Worm (Caenorhabditis elegans): Measurements from ENCODE around the gene clec-254.

clec-254 gene

ce11 chrV:18710045-18710490 is 44.2 kb downstream of the clec-254 start:
- peak; percentile 71; the same call in 1 of the 2 replicates for TF ChIP-seq tab-1 (GFP tag; IDR thresholded peaks at IDR 0.05)
- no peak for TF ChIP-seq ztf-29 (GFP tag; IDR thresholded peaks at IDR 0.05)
- no peak for TF ChIP-seq med-1 (GFP tag; optimal IDR thresholded peaks at IDR 0.05; ENCODE audit: insufficient read depth)
- TF ChIP-seq cog-1 (tag; optimal IDR thresholded peaks at IDR 0.05): peak; percentile 84

DNA sequence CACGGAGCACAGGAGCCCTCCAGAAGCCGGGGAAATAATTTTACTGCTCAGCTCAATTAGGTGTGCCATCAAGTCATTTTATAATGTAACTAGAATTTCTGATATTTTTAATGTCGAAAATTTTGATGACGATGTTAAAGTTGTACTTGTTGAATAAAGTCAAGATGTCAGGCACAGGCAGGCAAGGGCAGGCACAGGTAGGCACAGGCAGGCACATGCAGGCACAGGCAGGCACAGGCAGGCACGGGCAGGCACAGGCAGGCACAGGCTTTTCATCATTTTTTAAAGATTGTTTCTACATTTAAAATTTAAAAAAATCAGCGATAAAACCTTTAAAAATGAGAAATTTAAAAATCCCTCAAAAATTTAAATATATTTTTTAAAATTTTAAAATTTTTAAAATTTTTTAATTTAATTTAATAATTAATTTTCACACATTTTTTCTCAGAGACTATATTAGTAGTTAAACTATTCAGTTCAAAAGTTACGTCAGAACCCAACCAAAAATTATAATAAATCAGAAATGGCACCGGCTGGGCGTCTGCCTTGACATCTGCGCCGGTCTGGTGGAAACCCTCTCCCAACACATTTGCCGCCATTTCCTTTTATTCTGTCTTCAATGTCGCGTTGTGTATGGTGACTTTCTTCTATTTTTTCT is 44.9 kb downstream of the clec-254 start, which contains the start of gene Y17D7C.6:
TSS of gene Y17D7C.6 (plus strand) at position 608 of the 658 bp plus-strand sequence.
- TF ChIP-seq T22C8.4 (GFP tag; IDR thresholded peaks at IDR 0.05) (no peak; the same call in 1 of the 2 replicates), ref-1 (GFP tag; conservative IDR thresholded peaks at IDR 0.05) (no peak), ztf-29 (GFP tag; IDR thresholded peaks at IDR 0.05) (no peak), cog-1 (tag; optimal IDR thresholded peaks at IDR 0.05) (no peak), tab-1 (GFP tag; IDR thresholded peaks at IDR 0.05) (no peak), klf-2 (GFP tag; conservative IDR thresholded peaks at IDR 0.05) (no peak), med-1 (GFP tag; optimal IDR thresholded peaks at IDR 0.05; ENCODE audit: insufficient read depth) (no peak), flt-1 (GFP tag; IDR thresholded peaks at IDR 0.05) (no peak), ztf-23 (GFP tag; IDR thresholded peaks at IDR 0.05) (no peak)

ce11 chrV:18708015-18708414 is 46.2 kb downstream of the clec-254 start:
- TF ChIP-seq T22C8.4 (GFP tag; IDR thresholded peaks at IDR 0.05) (no peak), tab-1 (GFP tag; IDR thresholded peaks at IDR 0.05) (no peak), ztf-23 (GFP tag; IDR thresholded peaks at IDR 0.05) (no peak), klf-2 (GFP tag; conservative IDR thresholded peaks at IDR 0.05) (no peak), cog-1 (tag; optimal IDR thresholded peaks at IDR 0.05) (no peak), ztf-29 (GFP tag; IDR thresholded peaks at IDR 0.05) (no peak), ref-1 (GFP tag; conservative IDR thresholded peaks at IDR 0.05) (no peak), med-1 (GFP tag; optimal IDR thresholded peaks at IDR 0.05; ENCODE audit: insufficient read depth) (no peak), flt-1 (GFP tag; IDR thresholded peaks at IDR 0.05) (no peak)

DNA sequence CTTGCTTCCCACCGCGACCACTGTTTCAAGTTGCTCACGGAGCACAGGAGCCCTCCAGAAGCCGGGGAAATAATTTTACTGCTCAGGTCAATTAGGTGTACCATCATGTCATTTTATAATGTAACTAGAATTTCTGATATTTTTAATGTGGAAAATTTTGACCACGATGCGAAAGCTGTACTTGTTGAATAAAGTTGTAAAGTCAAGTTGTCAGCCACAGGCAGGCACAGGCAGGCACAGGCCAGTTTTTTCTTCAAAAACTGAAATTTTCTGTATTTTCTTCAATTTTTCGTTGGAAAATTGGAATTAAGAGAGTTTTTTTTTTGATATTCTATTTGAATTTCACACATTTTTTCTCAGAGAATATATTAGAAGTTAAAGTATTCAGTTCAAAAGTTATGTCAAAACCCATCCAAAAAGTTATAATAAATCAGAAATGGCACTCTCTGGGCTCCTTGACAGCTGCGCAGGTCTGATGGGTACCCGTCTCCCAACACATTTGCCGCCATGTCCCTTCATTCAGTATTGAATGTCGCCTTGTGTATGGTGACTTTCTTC is 48.1 kb downstream of the clec-254 start, which contains the start of gene Y17D7C.1:
TSS of gene Y17D7C.1 (plus strand) at position 508 of the 558 bp plus-strand sequence.
- no peak for TF ChIP-seq klf-2 (GFP tag; conservative IDR thresholded peaks at IDR 0.05)
- no peak for TF ChIP-seq ztf-29 (GFP tag; IDR thresholded peaks at IDR 0.05)
- TF ChIP-seq T22C8.4 (GFP tag; IDR thresholded peaks at IDR 0.05): no peak
- TF ChIP-seq ztf-23 (GFP tag; IDR thresholded peaks at IDR 0.05): no peak
- no peak for TF ChIP-seq tab-1 (GFP tag; IDR thresholded peaks at IDR 0.05)
- no peak for TF ChIP-seq flt-1 (GFP tag; IDR thresholded peaks at IDR 0.05)
- TF ChIP-seq ref-1 (GFP tag; conservative IDR thresholded peaks at IDR 0.05): no peak; the same call in 1 of the 2 replicates
- TF ChIP-seq med-1 (GFP tag; optimal IDR thresholded peaks at IDR 0.05; ENCODE audit: insufficient read depth): no peak
- no peak for TF ChIP-seq cog-1 (tag; optimal IDR thresholded peaks at IDR 0.05)

ce11 chrV:18705319-18706062 is 48.7 kb downstream of the clec-254 start:
- TF ChIP-seq med-1 (GFP tag; optimal IDR thresholded peaks at IDR 0.05; ENCODE audit: insufficient read depth): no peak
- TF ChIP-seq klf-2 (GFP tag; conservative IDR thresholded peaks at IDR 0.05): no peak
- TF ChIP-seq ztf-23 (GFP tag; IDR thresholded peaks at IDR 0.05): no peak
- no peak for TF ChIP-seq cog-1 (tag; optimal IDR thresholded peaks at IDR 0.05)
- peak; percentile 57; the same call in 1 of the 2 replicates for TF ChIP-seq tab-1 (GFP tag; IDR thresholded peaks at IDR 0.05)
- TF ChIP-seq ztf-29 (GFP tag; IDR thresholded peaks at IDR 0.05): no peak
- TF ChIP-seq ref-1 (GFP tag; conservative IDR thresholded peaks at IDR 0.05): no peak; the same call in none of the 2 replicates
- peak; percentile 49; the same call in 1 of the 2 replicates for TF ChIP-seq T22C8.4 (GFP tag; IDR thresholded peaks at IDR 0.05)
- no peak for TF ChIP-seq flt-1 (GFP tag; IDR thresholded peaks at IDR 0.05)
